Worm (Caenorhabditis elegans) whole organism, L2 larva: Measurements from ENCODE around the gene F46B3.23.

Source experiments
- ama-1 ChIP-seq: fragments of 150-350 bp; optimal IDR thresholded peaks from 2 replicates; lab custom pipeline; 2018; ENCODE audit warnings: inconsistent platforms
- dmd-4 ChIP-seq: sonication (generic microtip); optimal IDR thresholded peaks from 2 replicates; lab custom pipeline; 2017; ENCODE audit warnings: missing biosample characterization, missing genetic modification characterization
- nhr-10 ChIP-seq: sonication (generic microtip); optimal IDR thresholded peaks from 2 replicates; lab custom pipeline; 2017; ENCODE audit warnings: missing biosample characterization, missing genetic modification characterization
- nhr-237 ChIP-seq: fragments of 150-350 bp; optimal IDR thresholded peaks from 2 replicates; lab custom pipeline; 2014; ENCODE audit warnings: missing biosample characterization, missing genetic modification characterization
- snpc-4 ChIP-seq: fragments of 150-350 bp; optimal IDR thresholded peaks from 2 replicates; lab custom pipeline; 2014; ENCODE audit warnings: missing biosample characterization, missing genetic modification characterization
- zag-1 ChIP-seq: fragments of 150-350 bp; optimal IDR thresholded peaks from 2 replicates; lab custom pipeline; 2014; ENCODE audit warnings: missing biosample characterization, missing genetic modification characterization

ce11 chrV:20639294-20639693 is 32.8 kb upstream of the F46B3.23 start, which contains the start of gene srxa-14:
- TF ChIP-seq snpc-4 (tag; lab: Kevin White, UChicago) (no peak), nhr-10 (no peak), ama-1 (lab: Kevin White, UChicago) (no peak), nhr-237 (tag; lab: Kevin White, UChicago) (no peak), zag-1 (tag; lab: Kevin White, UChicago) (no peak), dmd-4 (tag; lab: Kevin White, UChicago) (no peak)
